Worm (Caenorhabditis elegans) whole organism, young adult: Measurements from ENCODE around the gene zmp-3.

Experiments used
- B0336.3 ChIP-seq: fragments of 200-800 bp; sonication (Bioruptor generic); IDR thresholded peaks from 2 replicates; pipeline ENCODE4 v1.3.6; 2022; ENCODE audit warnings: missing genetic modification characterization, missing compliant biosample characterization
- C17E4.6 ChIP-seq: fragments of 200-800 bp; sonication (Bioruptor generic); IDR thresholded peaks from 2 replicates; pipeline ENCODE4 v1.3.6; 2022; ENCODE audit warnings: missing genetic modification reagents, missing genetic modification characterization, missing compliant biosample characterization
- F23B12.7 ChIP-seq: sonication (generic microtip); optimal IDR thresholded peaks from 2 replicates; lab custom pipeline; 2017; ENCODE audit warnings: missing genetic modification characterization, mild to moderate bottlenecking, missing compliant biosample characterization, antibody characterized with exemption, moderate library complexity; ENCODE audit not compliant: insufficient read depth
- F55B11.4 ChIP-seq: sonication (generic microtip); optimal IDR thresholded peaks from 2 replicates; lab custom pipeline; 2016; ENCODE audit warnings: missing compliant biosample characterization, missing genetic modification characterization, borderline replicate concordance; ENCODE audit not compliant: insufficient read depth
- F57C9.4 ChIP-seq: sonication (generic microtip); optimal IDR thresholded peaks from 2 replicates; lab custom pipeline; 2017; ENCODE audit warnings: mild to moderate bottlenecking, missing genetic modification characterization, missing compliant biosample characterization
- T26A5.8 ChIP-seq: sonication (generic microtip); optimal IDR thresholded peaks from 2 replicates; lab custom pipeline; 2016; ENCODE audit warnings: missing genetic modification characterization, missing compliant biosample characterization
- ZK185.1 ChIP-seq: sonication (generic microtip); optimal IDR thresholded peaks from 2 replicates; lab custom pipeline; 2016; ENCODE audit warnings: mild to moderate bottlenecking, missing genetic modification characterization, missing compliant biosample characterization; ENCODE audit not compliant: poor library complexity, severe bottlenecking
- ama-1 ChIP-seq, 3 experiments: fragments of 150-350 bp in 1 of 3; sonication (generic microtip) in 2 of 3; optimal IDR thresholded peaks; 2 replicates each; lab custom pipeline; 2014 to 2018; ENCODE audit warnings: missing biosample characterization in 2 of 3, missing genetic modification characterization in 2 of 3, missing genetic modification reagents in 2 of 3
- athp-1 ChIP-seq: sonication (generic microtip); optimal IDR thresholded peaks from 2 replicates; lab custom pipeline; 2017; ENCODE audit warnings: mild to moderate bottlenecking, missing genetic modification characterization, missing compliant biosample characterization
- attf-5 ChIP-seq: fragments of 200-800 bp; sonication (Bioruptor generic); optimal IDR thresholded peaks from 2 replicates; lab custom pipeline; 2018; ENCODE audit warnings: mild to moderate bottlenecking, missing genetic modification characterization, missing compliant biosample characterization
- bed-1 ChIP-seq: fragments of 200-800 bp; sonication (Bioruptor generic); IDR thresholded peaks from 2 replicates; pipeline ENCODE4 v1.3.6; 2022; ENCODE audit warnings: missing genetic modification reagents, missing genetic modification characterization, missing compliant biosample characterization
- bed-2 ChIP-seq: fragments of 200-800 bp; sonication (Bioruptor generic); IDR thresholded peaks from 2 replicates; pipeline ENCODE4 v1.3.6; 2022; ENCODE audit warnings: missing genetic modification reagents, missing genetic modification characterization, missing compliant biosample characterization
- cebp-1 ChIP-seq, 2 experiments: fragments of 200-800 bp in 1 of 2; sonication (Bioruptor generic) in 1 of 2; sonication (generic microtip) in 1 of 2; IDR thresholded peaks in 1 of 2; optimal IDR thresholded peaks in 1 of 2; 2 replicates each; pipeline versions ENCODE4 v1.3.6 to Lab custom; 2017 to 2022; ENCODE audit warnings: missing compliant biosample characterization in 2 of 2, missing genetic modification characterization in 2 of 2, mild to moderate bottlenecking in 1 of 2, missing genetic modification reagents in 1 of 2, moderate library complexity in 1 of 2
- cebp-2 ChIP-seq: fragments of 200-800 bp; sonication (Bioruptor generic); IDR thresholded peaks from 2 replicates; pipeline ENCODE4 v1.3.6; 2022; ENCODE audit warnings: missing genetic modification characterization, missing compliant biosample characterization
- ceh-40 ChIP-seq: fragments of 200-800 bp; sonication (Bioruptor generic); IDR thresholded peaks from 2 replicates; pipeline ENCODE4 v1.3.6; 2022; ENCODE audit warnings: missing genetic modification characterization, missing compliant biosample characterization
- chd-7 ChIP-seq: sonication (generic microtip); optimal IDR thresholded peaks from 2 replicates; lab custom pipeline; 2016; ENCODE audit warnings: mild to moderate bottlenecking, missing genetic modification characterization, moderate library complexity, missing compliant biosample characterization
- die-1 ChIP-seq: sonication (generic microtip); optimal IDR thresholded peaks from 2 replicates; lab custom pipeline; 2016; ENCODE audit warnings: missing genotype, mild to moderate bottlenecking, missing genetic modification characterization, missing compliant biosample characterization
- dox-1 ChIP-seq: fragments of 200-800 bp; sonication (Bioruptor generic); IDR thresholded peaks from 2 replicates; pipeline ENCODE4 v1.3.6; 2022; ENCODE audit warnings: missing genetic modification reagents, missing genetic modification characterization, missing compliant biosample characterization
- dpff-1 ChIP-seq: sonication (generic microtip); optimal IDR thresholded peaks from 2 replicates; lab custom pipeline; 2017; ENCODE audit warnings: mild to moderate bottlenecking, missing genetic modification characterization, missing compliant biosample characterization
- dpl-1 ChIP-seq: fragments of 150-350 bp; optimal IDR thresholded peaks from 2 replicates; lab custom pipeline; 2014; ENCODE audit warnings: missing biosample characterization, missing genetic modification reagents, missing genetic modification characterization
- egl-44 ChIP-seq: fragments of 200-800 bp; sonication (Bioruptor generic); IDR thresholded peaks from 2 replicates; pipeline ENCODE4 v1.3.6; 2022; ENCODE audit warnings: missing genetic modification reagents, missing genetic modification characterization, missing compliant biosample characterization
- ekl-4 ChIP-seq: fragments of 200-800 bp; sonication (Bioruptor generic); IDR thresholded peaks from 2 replicates; pipeline ENCODE4 v1.3.6; 2022; ENCODE audit warnings: missing genetic modification reagents, missing genetic modification characterization, missing compliant biosample characterization
- fkh-3 ChIP-seq: sonication (generic microtip); optimal IDR thresholded peaks from 2 replicates; lab custom pipeline; 2016; ENCODE audit warnings: mild to moderate bottlenecking, missing genetic modification characterization, missing compliant biosample characterization
- him-1 ChIP-seq: sonication (generic microtip); optimal IDR thresholded peaks from 2 replicates; lab custom pipeline; 2016; ENCODE audit warnings: missing genotype, missing genetic modification reagents, missing genetic modification characterization, missing compliant biosample characterization
- hmg-1.2 ChIP-seq: fragments of 200-800 bp; sonication (Bioruptor generic); IDR thresholded peaks from 2 replicates; pipeline ENCODE4 v1.3.6; 2022; ENCODE audit warnings: missing genetic modification reagents, missing genetic modification characterization, missing compliant biosample characterization
- hmg-20 ChIP-seq: fragments of 200-800 bp; sonication (Bioruptor generic); IDR thresholded peaks from 2 replicates; pipeline ENCODE4 v1.3.6; 2022; ENCODE audit warnings: missing genetic modification reagents, missing genetic modification characterization, missing compliant biosample characterization
- lag-1 ChIP-seq: fragments of 200-800 bp; sonication (Bioruptor generic); IDR thresholded peaks from 2 replicates; pipeline ENCODE4 v1.3.6; 2022; ENCODE audit warnings: missing genetic modification reagents, missing genetic modification characterization, missing compliant biosample characterization
- let-526 ChIP-seq: fragments of 200-800 bp; sonication (Bioruptor generic); IDR thresholded peaks from 2 replicates; pipeline ENCODE4 v1.3.6; 2022; ENCODE audit warnings: missing genetic modification reagents, missing genetic modification characterization, missing compliant biosample characterization
- madf-3 ChIP-seq: fragments of 200-800 bp; sonication (Bioruptor generic); IDR thresholded peaks from 2 replicates; pipeline ENCODE4 v1.3.6; 2022; ENCODE audit warnings: missing genetic modification reagents, missing genetic modification characterization, missing compliant biosample characterization
- madf-8 ChIP-seq: fragments of 200-800 bp; sonication (Bioruptor generic); conservative IDR thresholded peaks from 2 replicates; pipeline ENCODE4 v1.3.6; 2022; ENCODE audit warnings: missing genetic modification reagents, missing genetic modification characterization, missing compliant biosample characterization
- mes-4 ChIP-seq: sonication (generic microtip); optimal IDR thresholded peaks from 2 replicates; lab custom pipeline; 2016; ENCODE audit warnings: missing genotype, missing genetic modification characterization, missing compliant biosample characterization
- nhr-120 ChIP-seq: fragments of 200-800 bp; sonication (Bioruptor generic); IDR thresholded peaks from 2 replicates; pipeline ENCODE4 v1.3.6; 2022; ENCODE audit warnings: missing genetic modification characterization, missing compliant biosample characterization
- nhr-27 ChIP-seq: fragments of 200-800 bp; sonication (Bioruptor generic); optimal IDR thresholded peaks from 2 replicates; lab custom pipeline; 2018; ENCODE audit warnings: mild to moderate bottlenecking, missing genetic modification characterization, moderate library complexity, missing compliant biosample characterization
- nhr-90 ChIP-seq: sonication (generic microtip); optimal IDR thresholded peaks from 2 replicates; lab custom pipeline; 2016; ENCODE audit warnings: missing genotype, mild to moderate bottlenecking, missing genetic modification characterization, missing compliant biosample characterization
- rcor-1 ChIP-seq: fragments of 200-800 bp; sonication (Bioruptor generic); IDR thresholded peaks from 2 replicates; pipeline ENCODE4 v1.3.6; 2022; ENCODE audit warnings: missing genetic modification reagents, missing genetic modification characterization, missing compliant biosample characterization
- snpc-4 ChIP-seq, 5 experiments: fragments of 150-350 bp in 1 of 5; sonication (generic microtip) in 4 of 5; optimal IDR thresholded peaks; 2 replicates each; lab custom pipeline; 2014 to 2018; ENCODE audit warnings: missing genetic modification characterization in 5 of 5, missing biosample characterization in 3 of 5, antibody characterized with exemption in 2 of 5, mild to moderate bottlenecking in 2 of 5, missing compliant biosample characterization in 2 of 5, missing genotype in 2 of 5, moderate library complexity in 2 of 5, missing genetic modification reagents in 1 of 5
- sptf-2 ChIP-seq: fragments of 200-800 bp; sonication (Bioruptor generic); optimal IDR thresholded peaks from 2 replicates; lab custom pipeline; 2018; ENCODE audit warnings: mild to moderate bottlenecking, missing genetic modification characterization, missing compliant biosample characterization
- tbp1 ChIP-seq: fragments of 200-800 bp; sonication (Bioruptor generic); optimal IDR thresholded peaks from 2 replicates; lab custom pipeline; 2018; ENCODE audit warnings: mild to moderate bottlenecking, missing genetic modification characterization, missing compliant biosample characterization
- tbx-9 ChIP-seq: sonication (generic microtip); optimal IDR thresholded peaks from 2 replicates; lab custom pipeline; 2016; ENCODE audit warnings: borderline replicate concordance, missing genetic modification characterization, inconsistent platforms, missing compliant biosample characterization
- tlf-1 ChIP-seq: fragments of 200-800 bp; sonication (Bioruptor generic); optimal IDR thresholded peaks from 2 replicates; lab custom pipeline; 2018; ENCODE audit warnings: mild to moderate bottlenecking, missing genetic modification characterization, missing compliant biosample characterization
- unc-130 ChIP-seq: sonication (generic microtip); optimal IDR thresholded peaks from 2 replicates; lab custom pipeline; 2016; ENCODE audit warnings: missing genetic modification reagents, missing genetic modification characterization, missing compliant biosample characterization
- ztf-18 ChIP-seq: sonication (generic microtip); optimal IDR thresholded peaks from 2 replicates; lab custom pipeline; 2016; ENCODE audit warnings: missing genotype, mild to moderate bottlenecking, missing genetic modification characterization, missing compliant biosample characterization
- ztf-25 ChIP-seq: fragments of 200-800 bp; sonication (Bioruptor generic); IDR thresholded peaks from 2 replicates; pipeline ENCODE4 v1.3.6; 2022; ENCODE audit warnings: missing genetic modification reagents, missing genetic modification characterization, missing compliant biosample characterization
- ztf-3 ChIP-seq: fragments of 200-800 bp; sonication (Bioruptor generic); optimal IDR thresholded peaks from 2 replicates; lab custom pipeline; 2018; ENCODE audit warnings: mild to moderate bottlenecking, missing genetic modification characterization, missing compliant biosample characterization

The zmp-3 gene

DNA sequence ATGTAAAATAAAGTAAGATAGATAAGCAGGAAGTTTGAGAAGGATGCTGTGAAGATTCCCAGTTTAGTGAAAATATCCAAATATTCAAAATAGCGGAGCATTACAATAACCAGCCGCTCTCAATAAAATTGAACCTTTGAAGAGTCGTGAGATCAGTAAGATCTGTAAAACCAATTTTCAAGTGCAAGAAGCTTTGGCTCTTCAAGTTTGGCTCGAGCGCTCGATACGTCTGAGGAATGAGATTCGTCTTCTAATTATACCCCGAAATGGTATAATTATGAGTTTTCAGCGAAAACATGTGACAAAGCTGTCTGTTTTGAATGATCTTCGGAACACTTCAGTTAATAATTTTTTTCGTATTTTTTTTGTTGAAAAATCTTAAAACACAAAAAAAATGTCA, 9.6 kb downstream of the zmp-3 start, which contains the start of gene str-46:
TSS of gene str-46 (minus strand) at position 101 of the 400 bp plus-strand sequence.
- TF ChIP-seq cebp-2 (GFP tag; lab: Robert Waterston, UW) (no peak), F23B12.7 (tag; lab: Kevin White, UChicago) (no peak), nhr-27 (tag; lab: Kevin White, UChicago) (no peak), bed-1 (GFP tag; lab: Robert Waterston, UW) (no peak), ama-1 (optimal IDR thresholded peaks at IDR 0.05; lab: Kevin White, UChicago) (no peak), ama-1 (GFP tag; optimal IDR thresholded peaks at IDR 0.05; lab: Kevin White, UChicago) (no peak)

DNA sequence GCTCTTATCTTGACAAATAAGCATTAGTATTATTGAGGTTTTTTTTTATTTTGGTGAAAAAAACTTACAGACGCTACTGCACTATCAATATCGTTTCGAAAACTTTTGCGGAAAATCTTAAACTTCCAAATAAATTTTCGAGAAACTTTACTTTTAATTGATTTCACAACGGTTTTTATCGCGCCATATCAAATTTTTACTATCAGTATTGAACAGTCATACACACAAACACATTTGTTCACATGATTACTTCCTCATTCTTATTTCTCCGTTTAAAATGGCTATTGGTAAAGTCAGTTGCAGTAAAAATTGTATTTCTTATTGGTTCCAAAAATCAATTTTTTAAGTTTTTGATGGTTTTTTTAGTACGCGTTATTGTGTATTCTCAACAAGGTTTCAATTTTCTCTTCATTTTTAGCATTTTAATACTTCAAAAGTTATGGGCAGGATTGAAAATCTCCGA, 13.2 kb downstream of the zmp-3 start, which contains the start of gene pals-32:
TSS of gene pals-32 (plus strand) at position 413 of the 463 bp plus-strand sequence.
- TF ChIP-seq ztf-25 (GFP tag; lab: Robert Waterston, UW) (no peak), dpl-1 (GFP tag; lab: Kevin White, UChicago) (no peak), ceh-40 (GFP tag; lab: Robert Waterston, UW) (no peak), ztf-18 (tag; lab: Kevin White, UChicago) (no peak), athp-1 (tag; lab: Kevin White, UChicago) (no peak), tlf-1 (GFP tag; lab: Kevin White, UChicago) (no peak), madf-8 (no peak), snpc-4 (GFP tag; optimal IDR thresholded peaks at IDR 0.05; lab: Kevin White, UChicago) (no peak), snpc-4 (tag; optimal IDR thresholded peaks at IDR 0.05; lab: Kevin White, UChicago) (no peak), rcor-1 (no peak), ekl-4 (GFP tag; lab: Robert Waterston, UW) (no peak), him-1 (no peak), bed-2 (no peak), hmg-20 (no peak), ZK185.1 (tag; lab: Kevin White, UChicago) (no peak), chd-7 (no peak)

DNA sequence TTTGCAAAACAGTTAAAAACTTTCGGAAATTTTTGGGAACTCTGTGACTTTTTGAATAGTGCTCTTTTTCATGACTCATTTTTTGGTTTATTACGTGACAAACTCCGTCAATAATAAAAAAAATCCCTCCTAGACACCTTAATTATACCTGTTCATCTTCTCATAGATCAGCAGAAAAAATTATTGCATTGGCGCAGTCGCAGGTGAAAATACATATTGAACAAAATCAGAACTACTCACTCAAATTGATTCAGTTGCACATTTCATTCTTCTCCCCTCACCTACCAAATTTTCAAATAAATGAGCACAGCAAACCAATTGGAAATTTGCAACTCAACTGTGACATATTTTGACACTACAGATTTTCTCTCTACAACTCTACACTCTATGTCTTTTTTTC, 16.4 kb downstream of the zmp-3 start, which contains the start of gene srh-127:
TSS of gene srh-127 (plus strand) at position 301 of the 400 bp plus-strand sequence.
- TF ChIP-seq C17E4.6 (GFP tag; lab: Robert Waterston, UW) (no peak), unc-130 (no peak), hmg-20 (no peak), B0336.3 (GFP tag; lab: Robert Waterston, UW) (no peak), F55B11.4 (tag; lab: Kevin White, UChicago) (no peak), die-1 (tag; lab: Kevin White, UChicago) (no peak), nhr-120 (GFP tag; lab: Robert Waterston, UW) (no peak), F57C9.4 (tag; lab: Kevin White, UChicago) (no peak), T26A5.8 (tag; lab: Kevin White, UChicago) (no peak), attf-5 (GFP tag; lab: Kevin White, UChicago) (no peak), nhr-90 (tag; lab: Kevin White, UChicago) (no peak), cebp-1 (GFP tag; IDR thresholded peaks at IDR 0.05; lab: Robert Waterston, UW) (no peak), cebp-1 (tag; optimal IDR thresholded peaks at IDR 0.05; lab: Kevin White, UChicago) (no peak), hmg-1.2 (GFP tag; lab: Robert Waterston, UW) (no peak), lag-1 (GFP tag; lab: Robert Waterston, UW) (no peak)
- TF ChIP-seq, all 124 proteins: peak for 0

- TF ChIP-seq F55B11.4 (tag; lab: Kevin White, UChicago): no peak
- TF ChIP-seq madf-3 (GFP tag; lab: Robert Waterston, UW): no peak
- TF ChIP-seq sptf-2 (GFP tag; lab: Kevin White, UChicago): no peak
- no peak for TF ChIP-seq ztf-3 (GFP tag; lab: Kevin White, UChicago)
- TF ChIP-seq egl-44: no peak
- TF ChIP-seq dox-1: no peak
- no peak for TF ChIP-seq chd-7
- TF ChIP-seq mes-4 (tag; lab: Kevin White, UChicago): no peak
- no peak for TF ChIP-seq fkh-3 (tag; lab: Kevin White, UChicago)
- TF ChIP-seq tbx-9: no peak
- TF ChIP-seq tbp1 (GFP tag; lab: Kevin White, UChicago): no peak
- no peak for TF ChIP-seq let-526 (GFP tag; lab: Robert Waterston, UW)
- TF ChIP-seq C17E4.6 (GFP tag; lab: Robert Waterston, UW): no peak
- TF ChIP-seq dpff-1 (tag; lab: Kevin White, UChicago): no peak
Observed at ce11 chrV:2891927-2892326, 17.5 kb downstream of the zmp-3 start, which contains the start of gene F37B4.15. Gene F37B4.15, plus strand, starts transcription at chrV:2892227.
